Fruit fly (Drosophila melanogaster): ENCODE data around the gene Smyd4-2.

Smyd4-2 gene

dm6 chr3L:12391240-12391843 is 10.4 kb downstream of the Smyd4-2 start, which contains the start of gene Ncc69 (continued):
- TF ChIP-seq sim (GFP tag; IDR thresholded peaks at IDR 0.05) = no peak
- peak; percentile 46 for TF ChIP-seq dm (GFP tag; optimal IDR thresholded peaks at IDR 0.05)
- TF ChIP-seq CG6813 (GFP tag; optimal IDR thresholded peaks at IDR 0.05) = no peak
- TF ChIP-seq grn (GFP tag; optimal IDR thresholded peaks at IDR 0.05) = no peak
- no peak for TF ChIP-seq esg (GFP tag; conservative IDR thresholded peaks at IDR 0.05)
- TF ChIP-seq ro (GFP tag; IDR thresholded peaks at IDR 0.05) = no peak
- TF ChIP-seq Kr (GFP tag; optimal IDR thresholded peaks at IDR 0.05) = no peak
- no peak for TF ChIP-seq CG2889 (GFP tag; IDR thresholded peaks at IDR 0.05)
- TF ChIP-seq CG14710 (tag; optimal IDR thresholded peaks at IDR 0.05) = no peak
- TF ChIP-seq E2f2 (GFP tag; IDR thresholded peaks at IDR 0.05) = no peak; the same call in 1 of the 2 replicates
- no peak for TF ChIP-seq Elba2 (GFP tag; optimal IDR thresholded peaks at IDR 0.05)
- TF ChIP-seq sob (GFP tag; IDR thresholded peaks at IDR 0.05) = no peak; the same call in 1 of the 2 replicates
- peak; percentile 71 for TF ChIP-seq nerfin-1 (tag; optimal IDR thresholded peaks at IDR 0.05)
- TF ChIP-seq CG14441 (GFP tag; IDR thresholded peaks at IDR 0.05) = no peak
- TF ChIP-seq pb (GFP tag; optimal IDR thresholded peaks at IDR 0.05) = no peak
- no peak for TF ChIP-seq Atf3 (GFP tag; optimal IDR thresholded peaks at IDR 0.05)
- TF ChIP-seq Vsx1 (GFP tag; optimal IDR thresholded peaks at IDR 0.05) = no peak
- TF ChIP-seq ewg (GFP tag; optimal IDR thresholded peaks at IDR 0.05) = no peak
- peak; percentile 25 for TF ChIP-seq Fer1 (GFP tag; optimal IDR thresholded peaks at IDR 0.05)
- no peak for TF ChIP-seq Dip2 (GFP tag; IDR thresholded peaks at IDR 0.05)
- no peak for TF ChIP-seq HLH4C (GFP tag; IDR thresholded peaks at IDR 0.05; ENCODE audit: partially characterized antibody)
- no peak for TF ChIP-seq CG12236 (GFP tag; optimal IDR thresholded peaks at IDR 0.05)
- no peak for TF ChIP-seq Blimp-1 (GFP tag; optimal IDR thresholded peaks at IDR 0.05)
- TF ChIP-seq dmrt11E (tag; optimal IDR thresholded peaks at IDR 0.05) = no peak
- no peak for TF ChIP-seq CG11093 (GFP tag; IDR thresholded peaks at IDR 0.05)
- TF ChIP-seq sna (GFP tag; IDR thresholded peaks at IDR 0.05; ENCODE audit: partially characterized antibody) = 0 out of 2 replicates have a peak, but pooled peaks have one; percentile 31
- no peak for TF ChIP-seq CG11085 (GFP tag; IDR thresholded peaks at IDR 0.05)
- TF ChIP-seq CG33557 (GFP tag; optimal IDR thresholded peaks at IDR 0.05) = no peak
- TF ChIP-seq CG11560 (tag; IDR thresholded peaks at IDR 0.05) = no peak
- no peak for TF ChIP-seq dati (GFP tag; IDR thresholded peaks at IDR 0.05)
- no peak for TF ChIP-seq GATAe (GFP tag; conservative IDR thresholded peaks at IDR 0.05)
- no peak for TF ChIP-seq dysf (GFP tag; IDR thresholded peaks at IDR 0.05)
- TF ChIP-seq CG11398 (GFP tag; optimal IDR thresholded peaks at IDR 0.05) = no peak
- TF ChIP-seq mld (GFP tag; IDR thresholded peaks at IDR 0.05; ENCODE audit: partially characterized antibody) = no peak
- no peak for TF ChIP-seq Fer2 (tag; optimal IDR thresholded peaks at IDR 0.05)
- peak; percentile 33; the same call in 1 of the 2 replicates for TF ChIP-seq CG13287 (GFP tag; IDR thresholded peaks at IDR 0.05; ENCODE audit: partially characterized antibody)
- no peak for TF ChIP-seq lbe (GFP tag; optimal IDR thresholded peaks at IDR 0.05)
- TF ChIP-seq CG11723 (GFP tag; optimal IDR thresholded peaks at IDR 0.05) = no peak
- TF ChIP-seq chif (GFP tag; optimal IDR thresholded peaks at IDR 0.05) = no peak
- TF ChIP-seq Hsf (GFP tag; optimal IDR thresholded peaks at IDR 0.05) = no peak
- no peak for TF ChIP-seq CG2875 (GFP tag; optimal IDR thresholded peaks at IDR 0.05)
- TF ChIP-seq vnd (GFP tag; IDR thresholded peaks at IDR 0.05; ENCODE audit: partially characterized antibody) = no peak
- no peak for TF ChIP-seq CG10209 (GFP tag; optimal IDR thresholded peaks at IDR 0.05)
- no peak for TF ChIP-seq cato (GFP tag; optimal IDR thresholded peaks at IDR 0.05; ENCODE audit: borderline replicate concordance)
- TF ChIP-seq HHEX (GFP tag; optimal IDR thresholded peaks at IDR 0.05) = no peak
- no peak for TF ChIP-seq CG4854 (GFP tag; optimal IDR thresholded peaks at IDR 0.05)
- TF ChIP-seq org-1 (GFP tag; optimal IDR thresholded peaks at IDR 0.05) = no peak
- no peak for TF ChIP-seq run (tag; optimal IDR thresholded peaks at IDR 0.05)
- TF ChIP-seq nom (GFP tag; optimal IDR thresholded peaks at IDR 0.05) = peak; percentile 30
- no peak for TF ChIP-seq lilli (GFP tag; optimal IDR thresholded peaks at IDR 0.05)
